Fruit fly (Drosophila melanogaster) whole organism, wandering third instar larva: ENCODE data around the gene Phs.

Experiments used
- Abd-B ChIP-seq: fragments of >200 bp; optimal IDR thresholded peaks from 2 replicates; lab custom pipeline; 2017; ENCODE audit warnings: missing biosample characterization, missing genetic modification characterization
- Hnf4 ChIP-seq: fragments of 200-800 bp; sonication (Bioruptor generic); optimal IDR thresholded peaks from 2 replicates; lab custom pipeline; 2016; ENCODE audit warnings: missing biosample characterization, mild to moderate bottlenecking, missing genetic modification characterization
- Hr83 ChIP-seq: fragments of 200-300 bp; sonication (Bioruptor generic); optimal IDR thresholded peaks from 2 replicates; lab custom pipeline; 2016; ENCODE audit warnings: missing biosample characterization, mild to moderate bottlenecking, missing genetic modification characterization, moderate library complexity; ENCODE audit not compliant: poor library complexity, severe bottlenecking
- N ChIP-seq: fragments of >200 bp; optimal IDR thresholded peaks from 2 replicates; lab custom pipeline; 2018; ENCODE audit warnings: missing biosample characterization, missing external identifiers, missing genetic modification characterization
- dmrt93B ChIP-seq: fragments of 200-800 bp; sonication (Bioruptor generic); optimal IDR thresholded peaks from 2 replicates; lab custom pipeline; 2018; ENCODE audit warnings: missing biosample characterization, mild to moderate bottlenecking, missing genetic modification characterization
- dsf ChIP-seq: sonication (Bioruptor generic); optimal IDR thresholded peaks from 2 replicates; lab custom pipeline; 2016; ENCODE audit warnings: missing biosample characterization, missing genetic modification characterization, borderline replicate concordance
- lola ChIP-seq: fragments of >200 bp; optimal IDR thresholded peaks from 2 replicates; lab custom pipeline; 2017; ENCODE audit warnings: missing biosample characterization, missing genetic modification characterization

- no peak for TF ChIP-seq Abd-B
- TF ChIP-seq Hr83 (GFP tag; lab: Kevin White, UChicago): no peak
- no peak for TF ChIP-seq dsf
- no peak for TF ChIP-seq N (GFP tag; lab: Kevin White, UChicago)
- TF ChIP-seq dmrt93B (GFP tag; lab: Kevin White, UChicago): no peak
- no peak for TF ChIP-seq lola (GFP tag; lab: Kevin White, UChicago)
- no peak for TF ChIP-seq Hnf4 (GFP tag; lab: Kevin White, UChicago)
Observed at dm6 chr3L:15650552-15650951, 30.9 kb downstream of the Phs start, which contains the start of gene CG43084.
